Fruit fly (Drosophila melanogaster): ENCODE data around the gene Coq4.

Coq4 gene

dm6 chr3L:17475979-17476393, 42.6 kb upstream of the Coq4 start, which contains the start of gene CG34250 (continued):
- TF ChIP-seq zfh1 (GFP tag; IDR thresholded peaks at IDR 0.05) = peak; percentile 47; the same call in 1 of the 3 replicates
- TF ChIP-seq Dip3 (GFP tag; optimal IDR thresholded peaks at IDR 0.05) = peak; percentile 19
- no peak for TF ChIP-seq jigr1 (GFP tag; IDR thresholded peaks at IDR 0.05)
- TF ChIP-seq HLH54F (GFP tag; optimal IDR thresholded peaks at IDR 0.05) = peak; percentile 31
- no peak for TF ChIP-seq sim (GFP tag; IDR thresholded peaks at IDR 0.05)
- no peak for TF ChIP-seq Mes4 (GFP tag; optimal IDR thresholded peaks at IDR 0.05)
- no peak for TF ChIP-seq Optix (GFP tag; IDR thresholded peaks at IDR 0.05)
- peak; percentile 37 for TF ChIP-seq CG18262 (tag; optimal IDR thresholded peaks at IDR 0.05)
- TF ChIP-seq trh (GFP tag; optimal IDR thresholded peaks at IDR 0.05) = no peak
- TF ChIP-seq CG4617 (GFP tag; optimal IDR thresholded peaks at IDR 0.05; ENCODE audit: borderline replicate concordance) = peak; percentile 74
- TF ChIP-seq D19B (GFP tag; optimal IDR thresholded peaks at IDR 0.05) = no peak
- TF ChIP-seq CG17829 (tag; optimal IDR thresholded peaks at IDR 0.05) = peak; percentile 62
- TF ChIP-seq al (GFP tag; IDR thresholded peaks at IDR 0.05) = no peak
- no peak for TF ChIP-seq H2.0 (GFP tag; IDR thresholded peaks at IDR 0.05)
- TF ChIP-seq Aef1 (GFP tag; IDR thresholded peaks at IDR 0.05) = no peak
- peak; percentile 30 for TF ChIP-seq exex (tag; optimal IDR thresholded peaks at IDR 0.05)
- TF ChIP-seq Lhr (GFP tag; optimal IDR thresholded peaks at IDR 0.05) = peak; percentile 76
- TF ChIP-seq Hr51 (GFP tag; optimal IDR thresholded peaks at IDR 0.05) = peak; percentile 35 to 55
- peak; percentile 7 for TF ChIP-seq Sox102F (GFP tag; optimal IDR thresholded peaks at IDR 0.05)
- no peak for TF ChIP-seq so (GFP tag; IDR thresholded peaks at IDR 0.05)
- TF ChIP-seq ase (GFP tag; IDR thresholded peaks at IDR 0.05) = no peak
- no peak for TF ChIP-seq Dfd (GFP tag; optimal IDR thresholded peaks at IDR 0.05)
- TF ChIP-seq CG17802 (tag; optimal IDR thresholded peaks at IDR 0.05) = no peak
- TF ChIP-seq CG13123 (GFP tag; optimal IDR thresholded peaks at IDR 0.05) = peak; percentile 36
- TF ChIP-seq tna (GFP tag; IDR thresholded peaks at IDR 0.05; ENCODE audit: partially characterized antibody) = peak; percentile 43; the same call in 1 of the 2 replicates
- no peak for TF ChIP-seq E2f1 (GFP tag; IDR thresholded peaks at IDR 0.05)
- no peak for TF ChIP-seq Ravus (GFP tag; IDR thresholded peaks at IDR 0.05)
- TF ChIP-seq CG10959 (GFP tag; IDR thresholded peaks at IDR 0.05) = no peak
- no peak for TF ChIP-seq nom (GFP tag; optimal IDR thresholded peaks at IDR 0.05)
- TF ChIP-seq salm (tag; optimal IDR thresholded peaks at IDR 0.05) = no peak
- TF ChIP-seq Deaf1 (tag; optimal IDR thresholded peaks at IDR 0.05) = peak; percentile 3
- no peak for TF ChIP-seq ewg (GFP tag; optimal IDR thresholded peaks at IDR 0.05)
- peak; percentile 63 for TF ChIP-seq phol (tag; optimal IDR thresholded peaks at IDR 0.05)
- peak; percentile 31 for TF ChIP-seq caup (GFP tag; optimal IDR thresholded peaks at IDR 0.05; ENCODE audit: severe bottlenecking)
- TF ChIP-seq h (optimal IDR thresholded peaks at IDR 0.05) = no peak
- no peak for TF ChIP-seq H15 (GFP tag; IDR thresholded peaks at IDR 0.05)
- peak; percentile 34 for TF ChIP-seq Mad (GFP tag; optimal IDR thresholded peaks at IDR 0.05)
- TF ChIP-seq CG15514 (GFP tag; optimal IDR thresholded peaks at IDR 0.05) = peak; percentile 77
- TF ChIP-seq Abd-B (GFP tag; optimal IDR thresholded peaks at IDR 0.05) = peak; percentile 46
- no peak for TF ChIP-seq Lim3 (GFP tag; IDR thresholded peaks at IDR 0.05)
- no peak for TF ChIP-seq NK7.1 (GFP tag; optimal IDR thresholded peaks at IDR 0.05)
- no peak for TF ChIP-seq chn (GFP tag; optimal IDR thresholded peaks at IDR 0.05)
- no peak for TF ChIP-seq CG14965 (GFP tag; optimal IDR thresholded peaks at IDR 0.05; ENCODE audit: borderline replicate concordance)
- TF ChIP-seq CG8765 (GFP tag; IDR thresholded peaks at IDR 0.05) = no peak
- TF ChIP-seq gsb-n (tag; optimal IDR thresholded peaks at IDR 0.05) = no peak
- no peak for TF ChIP-seq Neu2 (GFP tag; optimal IDR thresholded peaks at IDR 0.05; ENCODE audit: borderline replicate concordance)
- no peak for TF ChIP-seq Hr39 (optimal IDR thresholded peaks at IDR 0.05)
- no peak for TF ChIP-seq CG6683 (GFP tag; optimal IDR thresholded peaks at IDR 0.05)
- TF ChIP-seq CG3065 (GFP tag; optimal IDR thresholded peaks at IDR 0.05) = no peak
- no peak for TF ChIP-seq Rx (GFP tag; IDR thresholded peaks at IDR 0.05)
- TF ChIP-seq CG7786 (GFP tag; optimal IDR thresholded peaks at IDR 0.05) = peak; percentile 25
- TF ChIP-seq CG12299 (tag; optimal IDR thresholded peaks at IDR 0.05) = no peak
